Fruit fly (Drosophila melanogaster): ENCODE measurements around the gene ouib.

dm6 chr3R:8684328-8685177 lies 40.7 kb upstream of the ouib start, which contains the start of gene CG44227:
- TF ChIP-seq psq (optimal IDR thresholded peaks at IDR 0.05) (no peak), pan (optimal IDR thresholded peaks at IDR 0.05) (no peak), CG8478 (optimal IDR thresholded peaks at IDR 0.05) (no peak), usp (GFP tag; optimal IDR thresholded peaks at IDR 0.05) (no peak)

Data from whole organism.